Fruit fly (Drosophila melanogaster): ENCODE data around the gene CG11585.
A peak's percentile ranks its signal among the peaks of the same experiment; 100 is the strongest.

The CG11585 gene

DNA sequence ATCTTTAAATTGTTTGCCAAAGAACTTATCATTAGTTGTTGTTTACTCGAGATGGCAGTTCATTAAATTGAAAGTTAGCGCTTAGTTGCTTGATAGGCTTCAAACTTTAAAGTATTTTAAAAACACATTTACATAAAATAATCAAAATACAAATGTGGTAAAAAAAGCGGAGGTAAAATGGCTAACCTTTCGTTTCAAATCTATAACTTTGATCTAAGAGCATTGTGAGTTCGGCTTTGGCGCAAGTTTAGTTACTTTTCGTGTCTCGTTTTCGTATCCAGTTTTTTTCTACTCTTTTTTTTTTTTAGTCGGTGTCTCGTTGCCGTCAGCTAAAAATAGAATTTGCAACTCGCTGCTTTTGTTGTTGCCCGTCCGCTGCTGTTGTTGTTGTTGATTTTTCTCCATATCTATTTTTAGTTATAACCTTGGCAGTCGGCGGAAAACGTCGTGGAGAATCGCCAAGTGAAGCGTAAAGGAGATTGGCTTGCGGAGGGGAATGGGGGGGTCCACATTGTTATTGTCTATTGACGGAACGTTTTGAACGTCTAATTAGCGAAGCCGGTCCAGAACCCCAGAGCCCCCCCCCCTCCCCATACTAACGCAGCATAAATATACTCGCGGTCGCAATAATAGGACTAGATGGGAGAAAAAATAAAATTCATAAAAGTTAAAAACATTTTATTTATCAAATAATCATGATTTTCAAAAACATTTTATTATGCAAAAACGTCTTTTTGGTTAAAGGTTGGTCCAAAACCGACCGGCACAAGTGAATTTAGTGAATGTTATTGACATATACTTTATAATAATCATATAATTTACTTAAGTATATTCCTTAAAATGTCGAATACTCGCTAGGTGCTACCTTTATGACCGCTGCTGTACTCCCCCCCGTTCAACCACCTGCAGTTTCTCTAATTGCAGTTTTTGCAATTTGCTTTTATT is 25.5 kb downstream of the CG11585 start (continued):
- no peak for TF ChIP-seq CHES-1-like (GFP tag; optimal IDR thresholded peaks at IDR 0.05)
- TF ChIP-seq luna (GFP tag; optimal IDR thresholded peaks at IDR 0.05), result no peak
- no peak for TF ChIP-seq fd102C (GFP tag; optimal IDR thresholded peaks at IDR 0.05)
- TF ChIP-seq lilli (GFP tag; optimal IDR thresholded peaks at IDR 0.05), result no peak
- peak; percentile 54 for TF ChIP-seq CG9727 (GFP tag; optimal IDR thresholded peaks at IDR 0.05)
- no peak for TF ChIP-seq CG16779 (GFP tag; IDR thresholded peaks at IDR 0.05)
- TF ChIP-seq CG34376 (GFP tag; optimal IDR thresholded peaks at IDR 0.05), result no peak
- TF ChIP-seq CG10654 (GFP tag; optimal IDR thresholded peaks at IDR 0.05), result no peak
- TF ChIP-seq CG32772 (GFP tag; IDR thresholded peaks at IDR 0.05), result no peak
- 0 out of 3 replicates have a peak, but pooled peaks have one; percentile 30 for TF ChIP-seq CG11093 (GFP tag; IDR thresholded peaks at IDR 0.05)
- TF ChIP-seq CG10366 (GFP tag; IDR thresholded peaks at IDR 0.05), result peak; percentile 16; the same call in 1 of the 2 replicates
- no peak for TF ChIP-seq CG10543 (GFP tag; optimal IDR thresholded peaks at IDR 0.05)
- TF ChIP-seq gcm2 (GFP tag; optimal IDR thresholded peaks at IDR 0.05), result no peak
- TF ChIP-seq CG4854 (GFP tag; optimal IDR thresholded peaks at IDR 0.05), result no peak
- no peak for TF ChIP-seq CG15479 (GFP tag; optimal IDR thresholded peaks at IDR 0.05)
- TF ChIP-seq Neu2 (GFP tag; optimal IDR thresholded peaks at IDR 0.05; ENCODE audit: borderline replicate concordance), result no peak
- TF ChIP-seq Blimp-1 (GFP tag; optimal IDR thresholded peaks at IDR 0.05), result peak; percentile 26
- TF ChIP-seq CG7987 (GFP tag; optimal IDR thresholded peaks at IDR 0.05), result no peak
- TF ChIP-seq CG5953 (GFP tag; IDR thresholded peaks at IDR 0.05), result no peak
- TF ChIP-seq CG8924 (tag; optimal IDR thresholded peaks at IDR 0.05), result peak; percentile 37
- TF ChIP-seq CG11456 (GFP tag; IDR thresholded peaks at IDR 0.05), result no peak
- TF ChIP-seq CG15011 (GFP tag; optimal IDR thresholded peaks at IDR 0.05), result no peak
- TF ChIP-seq sim (GFP tag; IDR thresholded peaks at IDR 0.05), result no peak
- TF ChIP-seq zen (tag; optimal IDR thresholded peaks at IDR 0.05), result peak; percentile 5
- TF ChIP-seq usp (GFP tag; optimal IDR thresholded peaks at IDR 0.05), result no peak
- TF ChIP-seq CG1233 (GFP tag; optimal IDR thresholded peaks at IDR 0.05), result peak; percentile 42
- TF ChIP-seq TFAM (GFP tag; optimal IDR thresholded peaks at IDR 0.05), result no peak
- TF ChIP-seq Hr3 (GFP tag; optimal IDR thresholded peaks at IDR 0.05), result peak; percentile 2
- TF ChIP-seq CG3163 (GFP tag; optimal IDR thresholded peaks at IDR 0.05), result no peak
- no peak; the same call in 1 of the 2 replicates for TF ChIP-seq HLH3B (GFP tag; IDR thresholded peaks at IDR 0.05)
- no peak for TF ChIP-seq CG13123 (GFP tag; optimal IDR thresholded peaks at IDR 0.05)
- TF ChIP-seq C15 (GFP tag; IDR thresholded peaks at IDR 0.05), result no peak
- TF ChIP-seq vnd (GFP tag; IDR thresholded peaks at IDR 0.05; ENCODE audit: partially characterized antibody), result no peak
- peak; percentile 66 for TF ChIP-seq Rfx (GFP tag; IDR thresholded peaks at IDR 0.05)
- TF ChIP-seq CG12391 (tag; optimal IDR thresholded peaks at IDR 0.05), result peak; percentile 28
- TF ChIP-seq CG15696 (tag; optimal IDR thresholded peaks at IDR 0.05), result peak; percentile 6
- TF ChIP-seq sima (GFP tag; optimal IDR thresholded peaks at IDR 0.05), result no peak
- peak; percentile 42 for TF ChIP-seq Dek (tag; optimal IDR thresholded peaks at IDR 0.05)
- TF ChIP-seq dmrt99B (tag; optimal IDR thresholded peaks at IDR 0.05), result peak; percentile 57
- no peak; the same call in 1 of the 2 replicates for TF ChIP-seq CG11247 (GFP tag; IDR thresholded peaks at IDR 0.05)
- TF ChIP-seq stc (GFP tag; IDR thresholded peaks at IDR 0.05), result 0 out of 2 replicates have a peak, but pooled peaks have one; percentile 31
- no peak for TF ChIP-seq NC2α (GFP tag; optimal IDR thresholded peaks at IDR 0.05)
- TF ChIP-seq gsb (GFP tag; IDR thresholded peaks at IDR 0.05), result no peak
- no peak for TF ChIP-seq jumu (GFP tag; optimal IDR thresholded peaks at IDR 0.05)
- TF ChIP-seq tx (GFP tag; optimal IDR thresholded peaks at IDR 0.05), result no peak
- peak; percentile 34 for TF ChIP-seq CG18262 (tag; optimal IDR thresholded peaks at IDR 0.05)
- TF ChIP-seq ac (GFP tag; optimal IDR thresholded peaks at IDR 0.05), result no peak
- TF ChIP-seq CG5245 (GFP tag; optimal IDR thresholded peaks at IDR 0.05), result no peak
- TF ChIP-seq BEAF-32 (GFP tag; optimal IDR thresholded peaks at IDR 0.05), result no peak
